Worm (Caenorhabditis elegans): ENCODE measurements around the gene adr-2.

- TF ChIP-seq skn-1 (tag; optimal IDR thresholded peaks at IDR 0.05) (no peak), egl-27 (tag; optimal IDR thresholded peaks at IDR 0.05) (no peak), nhr-237 (tag; optimal IDR thresholded peaks at IDR 0.05) (no peak), nhr-77 (tag; optimal IDR thresholded peaks at IDR 0.05) (no peak), lin-29 (GFP tag; IDR thresholded peaks at IDR 0.05) (no peak), ztf-11 (tag; optimal IDR thresholded peaks at IDR 0.05) (no peak), snpc-4 (tag; optimal IDR thresholded peaks at IDR 0.05) (no peak), pha-4 (GFP tag; IDR thresholded peaks at IDR 0.05) (no peak), pha-4 (tag; optimal IDR thresholded peaks at IDR 0.05) (no peak), F10B5.3 (tag; optimal IDR thresholded peaks at IDR 0.05) (no peak), nhr-11 (tag; optimal IDR thresholded peaks at IDR 0.05) (no peak), Y75B8A.6 (GFP tag; IDR thresholded peaks at IDR 0.05) (no peak)
Observed at ce11 chrIII:7212028-7212427, 20.7 kb downstream of the adr-2 start.

All from whole organism, L4 larva.